Worm (Caenorhabditis elegans) whole organism, L1 larva: ENCODE measurements around the gene T11B7.5.
A peak's percentile ranks its signal among the peaks of the same experiment; 100 is the strongest.

Source experiments
- C04F5.9 ChIP-seq: sonication (generic microtip); optimal IDR thresholded peaks from 2 replicates; lab custom pipeline; 2016; ENCODE audit warnings: missing genetic modification characterization, missing compliant biosample characterization
- C16A3.4 ChIP-seq: fragments of 150-350 bp; optimal IDR thresholded peaks from 2 replicates; lab custom pipeline; 2014; ENCODE audit warnings: missing biosample characterization, missing genetic modification characterization
- C34B4.2 ChIP-seq: sonication (generic microtip); optimal IDR thresholded peaks from 2 replicates; lab custom pipeline; 2017; ENCODE audit warnings: mild to moderate bottlenecking, missing genetic modification characterization, missing compliant biosample characterization
- F16B12.6 ChIP-seq: fragments of 150-350 bp; optimal IDR thresholded peaks from 2 replicates; lab custom pipeline; 2014; ENCODE audit warnings: missing biosample characterization, missing genetic modification characterization
- Y116A8C.19 ChIP-seq: sonication (generic microtip); optimal IDR thresholded peaks from 2 replicates; lab custom pipeline; 2016; ENCODE audit warnings: missing compliant biosample characterization, missing genetic modification characterization, borderline replicate concordance
- aha-1 ChIP-seq: fragments of 150-350 bp; optimal IDR thresholded peaks from 2 replicates; lab custom pipeline; 2014; ENCODE audit warnings: missing biosample characterization, missing genetic modification characterization
- aly-2 ChIP-seq: fragments of 150-350 bp; optimal IDR thresholded peaks from 2 replicates; lab custom pipeline; 2014; ENCODE audit warnings: missing biosample characterization, missing genetic modification characterization
- ceh-63 ChIP-seq: fragments of 200-800 bp; sonication (Bioruptor generic); optimal IDR thresholded peaks from 2 replicates; lab custom pipeline; 2018; ENCODE audit warnings: mild to moderate bottlenecking, missing genetic modification characterization, missing compliant biosample characterization
- ceh-8 ChIP-seq: fragments of 200-800 bp; sonication (Bioruptor generic); optimal IDR thresholded peaks from 2 replicates; lab custom pipeline; 2018; ENCODE audit warnings: mild to moderate bottlenecking, missing genetic modification characterization, moderate library complexity, missing compliant biosample characterization
- ceh-88 ChIP-seq: fragments of 200-800 bp; sonication (Bioruptor generic); IDR thresholded peaks from 2 replicates; pipeline ENCODE4 v1.3.6; 2022; ENCODE audit warnings: missing genetic modification characterization, missing compliant biosample characterization
- ceh-90 ChIP-seq: sonication (generic microtip); optimal IDR thresholded peaks from 2 replicates; lab custom pipeline; 2016; ENCODE audit warnings: missing genetic modification characterization, missing compliant biosample characterization
- ces-1 ChIP-seq: fragments of 150-350 bp; optimal IDR thresholded peaks from 2 replicates; lab custom pipeline; 2014; ENCODE audit warnings: missing biosample characterization, missing genetic modification reagents, missing genetic modification characterization
- efl-3 ChIP-seq: fragments of 200-800 bp; sonication (Bioruptor generic); optimal IDR thresholded peaks from 2 replicates; lab custom pipeline; 2018; ENCODE audit warnings: mild to moderate bottlenecking, missing genetic modification characterization, missing compliant biosample characterization
- egl-13 ChIP-seq: sonication (generic microtip); optimal IDR thresholded peaks from 2 replicates; lab custom pipeline; 2016; ENCODE audit warnings: missing genotype, missing genetic modification reagents, missing genetic modification characterization, missing compliant biosample characterization
- elt-2 ChIP-seq: sonication (generic microtip); optimal IDR thresholded peaks from 2 replicates; lab custom pipeline; 2016; ENCODE audit warnings: missing genetic modification characterization, mild to moderate bottlenecking, inconsistent platforms, missing compliant biosample characterization, missing genetic modification reagents
- elt-3 ChIP-seq, 6 experiments: fragments of 150-350 bp in 1 of 6; sonication (generic microtip); optimal IDR thresholded peaks; 2 replicates each; lab custom pipeline; 2017 to 2018; ENCODE audit warnings: missing biosample characterization in 6 of 6, missing genetic modification characterization in 6 of 6, inconsistent platforms in 1 of 6
- ets-5 ChIP-seq: fragments of 200-800 bp; sonication (Bioruptor generic); IDR thresholded peaks from 2 replicates; pipeline ENCODE4 v1.3.6; 2022; ENCODE audit warnings: missing genetic modification characterization, missing compliant biosample characterization
- fkh-10 ChIP-seq: sonication (generic microtip); optimal IDR thresholded peaks from 2 replicates; lab custom pipeline; 2017; ENCODE audit warnings: missing biosample characterization, missing genetic modification reagents, missing genetic modification characterization
- fkh-4 ChIP-seq: sonication (generic microtip); optimal IDR thresholded peaks from 2 replicates; lab custom pipeline; 2016; ENCODE audit warnings: missing compliant biosample characterization, missing genetic modification characterization, borderline replicate concordance
- fkh-8 ChIP-seq: sonication (generic microtip); optimal IDR thresholded peaks from 2 replicates; lab custom pipeline; 2016; ENCODE audit warnings: mild to moderate bottlenecking, missing genetic modification characterization, missing compliant biosample characterization
- hlh-17 ChIP-seq: fragments of 200-800 bp; sonication (Bioruptor generic); optimal IDR thresholded peaks from 2 replicates; lab custom pipeline; 2018; ENCODE audit warnings: missing genetic modification characterization, mild to moderate bottlenecking, missing compliant biosample characterization, moderate library complexity, borderline replicate concordance
- hlh-4 ChIP-seq: sonication (generic microtip); optimal IDR thresholded peaks from 2 replicates; lab custom pipeline; 2016; ENCODE audit warnings: mild to moderate bottlenecking, missing genetic modification characterization, missing compliant biosample characterization
- hpl-2 ChIP-seq: fragments of 150-350 bp; optimal IDR thresholded peaks from 2 replicates; lab custom pipeline; 2014; ENCODE audit warnings: missing biosample characterization, missing genetic modification reagents, missing genetic modification characterization
- irx-1 ChIP-seq: sonication (generic microtip); optimal IDR thresholded peaks from 2 replicates; lab custom pipeline; 2016; ENCODE audit warnings: missing genetic modification characterization, missing compliant biosample characterization
- lin-14 ChIP-seq: fragments of 200-800 bp; sonication (Bioruptor generic); optimal IDR thresholded peaks from 2 replicates; lab custom pipeline; 2018; ENCODE audit warnings: mild to moderate bottlenecking, missing genetic modification characterization, moderate library complexity, missing compliant biosample characterization
- lin-15B ChIP-seq: fragments of 150-350 bp; sonication (generic microtip); optimal IDR thresholded peaks from 3 replicates; lab custom pipeline; 2014; ENCODE audit warnings: missing biosample characterization, missing genetic modification characterization
- lin-35 ChIP-seq, 2 experiments: fragments of 150-350 bp; optimal IDR thresholded peaks; 2 replicates each; lab custom pipeline; 2014; ENCODE audit warnings: missing biosample characterization in 2 of 2, missing genetic modification characterization in 2 of 2, missing genetic modification reagents in 2 of 2
- lsy-2 ChIP-seq, 2 experiments: fragments of 150-350 bp; optimal IDR thresholded peaks; 2 replicates each; lab custom pipeline; 2014; ENCODE audit warnings: missing biosample characterization in 2 of 2, missing genetic modification characterization in 2 of 2
- mdl-1 ChIP-seq, 2 experiments: fragments of 150-350 bp; optimal IDR thresholded peaks; 2 replicates each; lab custom pipeline; 2014 to 2017; ENCODE audit warnings: missing biosample characterization in 2 of 2, missing genetic modification characterization in 2 of 2, inconsistent platforms in 1 of 2
- mep-1 ChIP-seq: fragments of 150-350 bp; optimal IDR thresholded peaks from 2 replicates; lab custom pipeline; 2014; ENCODE audit warnings: missing biosample characterization, missing genetic modification characterization
- nhr-11 ChIP-seq: fragments of 150-350 bp; optimal IDR thresholded peaks from 2 replicates; lab custom pipeline; 2014; ENCODE audit warnings: missing biosample characterization, missing genetic modification characterization
- nhr-12 ChIP-seq: sonication (generic microtip); optimal IDR thresholded peaks from 2 replicates; lab custom pipeline; 2017; ENCODE audit warnings: missing biosample characterization, missing genetic modification characterization
- nhr-19 ChIP-seq: fragments of 200-800 bp; sonication (Bioruptor generic); conservative IDR thresholded peaks from 2 replicates; pipeline ENCODE4 v1.3.6; 2022; ENCODE audit warnings: missing genetic modification characterization, missing compliant biosample characterization
- nhr-20 ChIP-seq: sonication (generic microtip); optimal IDR thresholded peaks from 2 replicates; lab custom pipeline; 2016; ENCODE audit warnings: mild to moderate bottlenecking, missing genetic modification characterization, missing compliant biosample characterization
- nhr-237 ChIP-seq: fragments of 150-350 bp; optimal IDR thresholded peaks from 2 replicates; lab custom pipeline; 2014; ENCODE audit warnings: missing biosample characterization, missing genetic modification characterization
- nhr-28 ChIP-seq: fragments of 150-350 bp; optimal IDR thresholded peaks from 2 replicates; lab custom pipeline; 2014; ENCODE audit warnings: missing biosample characterization, missing genetic modification characterization
- nhr-47 ChIP-seq: sonication (generic microtip); optimal IDR thresholded peaks from 2 replicates; lab custom pipeline; 2016; ENCODE audit warnings: mild to moderate bottlenecking, missing genetic modification characterization, moderate library complexity, missing compliant biosample characterization
- nhr-71 ChIP-seq: sonication (generic microtip); optimal IDR thresholded peaks from 2 replicates; lab custom pipeline; 2016; ENCODE audit warnings: mild to moderate bottlenecking, missing genetic modification characterization, moderate library complexity, missing compliant biosample characterization
- nhr-76 ChIP-seq: sonication (generic microtip); optimal IDR thresholded peaks from 2 replicates; lab custom pipeline; 2017; ENCODE audit warnings: missing biosample characterization, missing genetic modification characterization
- nhr-85 ChIP-seq: sonication (generic microtip); peaks from one replicate; lab custom pipeline; 2016; ENCODE audit warnings: missing genetic modification characterization, inconsistent platforms, missing compliant biosample characterization
- nhr-90 ChIP-seq: sonication (generic microtip); optimal IDR thresholded peaks from 2 replicates; lab custom pipeline; 2016; ENCODE audit warnings: mild to moderate bottlenecking, missing genetic modification characterization, missing compliant biosample characterization; ENCODE audit not compliant: poor library complexity
- pax-3 ChIP-seq: fragments of 200-800 bp; sonication (Bioruptor generic); optimal IDR thresholded peaks from 2 replicates; lab custom pipeline; 2018; ENCODE audit warnings: mild to moderate bottlenecking, missing genetic modification characterization, moderate library complexity, missing compliant biosample characterization
- pqm-1 ChIP-seq: sonication (generic microtip); optimal IDR thresholded peaks from 3 replicates; lab custom pipeline; 2017; ENCODE audit warnings: missing biosample characterization, missing genetic modification characterization
- rnt-1 ChIP-seq: sonication (generic microtip); optimal IDR thresholded peaks from 2 replicates; lab custom pipeline; 2016; ENCODE audit warnings: mild to moderate bottlenecking, missing genetic modification characterization, moderate library complexity, missing compliant biosample characterization
- snu-23 ChIP-seq: sonication (generic microtip); optimal IDR thresholded peaks from 2 replicates; lab custom pipeline; 2016; ENCODE audit warnings: missing genetic modification characterization, missing compliant biosample characterization
- sox-4 ChIP-seq: sonication (generic microtip); optimal IDR thresholded peaks from 2 replicates; lab custom pipeline; 2016; ENCODE audit warnings: missing genetic modification characterization, missing compliant biosample characterization
- sptf-1 ChIP-seq: fragments of 150-350 bp; optimal IDR thresholded peaks from 2 replicates; lab custom pipeline; 2014; ENCODE audit warnings: missing biosample characterization, missing genetic modification characterization
- swsn-7 ChIP-seq: sonication (generic microtip); optimal IDR thresholded peaks from 2 replicates; lab custom pipeline; 2016; ENCODE audit warnings: missing genetic modification characterization, missing compliant biosample characterization
- tbx-2 ChIP-seq: sonication (generic microtip); optimal IDR thresholded peaks from 2 replicates; lab custom pipeline; 2016; ENCODE audit warnings: missing genetic modification characterization, missing compliant biosample characterization
- tlp-1 ChIP-seq: fragments of 150-350 bp; optimal IDR thresholded peaks from 2 replicates; lab custom pipeline; 2014; ENCODE audit warnings: missing biosample characterization, missing genetic modification characterization
- unc-30 ChIP-seq: sonication (generic microtip); optimal IDR thresholded peaks from 2 replicates; lab custom pipeline; 2017; ENCODE audit warnings: missing biosample characterization, missing genetic modification characterization
- unc-86 ChIP-seq: sonication (generic microtip); optimal IDR thresholded peaks from 2 replicates; lab custom pipeline; 2016; ENCODE audit warnings: missing genetic modification characterization, missing compliant biosample characterization
- xbp-1 ChIP-seq: sonication (generic microtip); optimal IDR thresholded peaks from 2 replicates; lab custom pipeline; 2016; ENCODE audit warnings: missing genetic modification characterization, missing compliant biosample characterization
- ztf-11 ChIP-seq, 2 experiments: sonication (generic microtip); optimal IDR thresholded peaks; 2 replicates each; lab custom pipeline; 2016 to 2017; ENCODE audit warnings: missing genetic modification characterization in 2 of 2, missing biosample characterization in 1 of 2, missing compliant biosample characterization in 1 of 2
- ztf-4 ChIP-seq: fragments of 150-350 bp; optimal IDR thresholded peaks from 2 replicates; lab custom pipeline; 2014; ENCODE audit warnings: missing biosample characterization, missing genetic modification characterization

Gene T11B7.5

ce11 chrIV:8822598-8822997, 33.3 kb downstream of the T11B7.5 start:
- no peak for TF ChIP-seq ets-5 (GFP tag; lab: Robert Waterston, UW)
- no peak for TF ChIP-seq nhr-237 (tag; lab: Kevin White, UChicago)
- no peak for TF ChIP-seq Y116A8C.19 (tag; lab: Kevin White, UChicago)
- TF ChIP-seq ceh-88 (GFP tag; lab: Robert Waterston, UW): no peak
- TF ChIP-seq efl-3 (GFP tag; lab: Kevin White, UChicago): no peak
- TF ChIP-seq mep-1: no peak
- no peak for TF ChIP-seq xbp-1 (tag; lab: Kevin White, UChicago)
- no peak for TF ChIP-seq C04F5.9 (tag; lab: Kevin White, UChicago)
- no peak for TF ChIP-seq nhr-76
- TF ChIP-seq mdl-1 (tag; optimal IDR thresholded peaks at IDR 0.05; lab: Kevin White, UChicago): no peak
- no peak for TF ChIP-seq elt-2 (tag; lab: Kevin White, UChicago)
- peak; percentile 28 for TF ChIP-seq lin-14 (GFP tag; lab: Kevin White, UChicago)
- TF ChIP-seq ztf-4 (tag; lab: Kevin White, UChicago): no peak
- TF ChIP-seq sox-4: no peak
- no peak for TF ChIP-seq rnt-1 (tag; lab: Kevin White, UChicago)
- no peak for TF ChIP-seq ceh-8
- TF ChIP-seq nhr-85 (tag; lab: Kevin White, UChicago): peak; percentile 75
- TF ChIP-seq unc-30: no peak
- no peak for TF ChIP-seq ceh-63 (GFP tag; lab: Kevin White, UChicago)
- TF ChIP-seq nhr-19 (GFP tag; lab: Robert Waterston, UW): no peak
- TF ChIP-seq snu-23 (GFP tag; lab: Kevin White, UChicago): no peak
- no peak for TF ChIP-seq fkh-8 (tag; lab: Kevin White, UChicago)
- no peak for TF ChIP-seq nhr-11 (tag; lab: Kevin White, UChicago)
- no peak for TF ChIP-seq nhr-12 (tag; lab: Kevin White, UChicago)
- TF ChIP-seq nhr-90 (tag; lab: Kevin White, UChicago): peak; percentile 31
- TF ChIP-seq hlh-4: no peak
- TF ChIP-seq lin-35 (GFP tag; optimal IDR thresholded peaks at IDR 0.05; lab: Kevin White, UChicago): no peak
- TF ChIP-seq irx-1: no peak
- TF ChIP-seq ztf-11 (tag; optimal IDR thresholded peaks at IDR 0.05; lab: Kevin White, UChicago): no peak
- TF ChIP-seq C16A3.4 (tag; lab: Kevin White, UChicago): no peak
- peak; percentile 24 for TF ChIP-seq nhr-71 (tag; lab: Kevin White, UChicago)
- peak; percentile 92 for TF ChIP-seq aly-2 (tag; lab: Kevin White, UChicago)
- TF ChIP-seq hlh-17 (GFP tag; lab: Kevin White, UChicago): no peak
- TF ChIP-seq F16B12.6 (tag; lab: Kevin White, UChicago): no peak
- TF ChIP-seq egl-13 (tag; lab: Kevin White, UChicago): no peak
- no peak for TF ChIP-seq ces-1 (GFP tag; lab: Kevin White, UChicago)
- peak in 2 of 6 experiments; percentile 18 to 36 for TF ChIP-seq elt-3 (tag; optimal IDR thresholded peaks at IDR 0.05; lab: Kevin White, UChicago)
- TF ChIP-seq C34B4.2 (tag; lab: Kevin White, UChicago): no peak
- TF ChIP-seq aha-1 (tag; lab: Kevin White, UChicago): no peak
- no peak for TF ChIP-seq unc-86 (tag; lab: Kevin White, UChicago)
- TF ChIP-seq hpl-2 (GFP tag; lab: Kevin White, UChicago): no peak
- TF ChIP-seq lin-15B (tag; lab: Kevin White, UChicago): no peak
- TF ChIP-seq fkh-10 (GFP tag; lab: Kevin White, UChicago): no peak
- TF ChIP-seq fkh-4 (tag; lab: Kevin White, UChicago): no peak
- no peak for TF ChIP-seq nhr-20 (tag; lab: Kevin White, UChicago)
- no peak for TF ChIP-seq lsy-2 (tag; optimal IDR thresholded peaks at IDR 0.05; lab: Kevin White, UChicago)
- TF ChIP-seq nhr-47 (tag; lab: Kevin White, UChicago): no peak
- TF ChIP-seq tbx-2 (tag; lab: Kevin White, UChicago): peak; percentile 12
- no peak for TF ChIP-seq ceh-90
- TF ChIP-seq tlp-1 (tag; lab: Kevin White, UChicago): no peak
- TF ChIP-seq sptf-1 (tag; lab: Kevin White, UChicago): no peak
- no peak for TF ChIP-seq swsn-7 (tag; lab: Kevin White, UChicago)
- TF ChIP-seq nhr-28 (tag; lab: Kevin White, UChicago): no peak
- no peak for TF ChIP-seq pqm-1
- no peak for TF ChIP-seq pax-3 (tag; lab: Kevin White, UChicago)
